Worm (Caenorhabditis elegans): ENCODE measurements around the gene F53F8.6.

DNA sequence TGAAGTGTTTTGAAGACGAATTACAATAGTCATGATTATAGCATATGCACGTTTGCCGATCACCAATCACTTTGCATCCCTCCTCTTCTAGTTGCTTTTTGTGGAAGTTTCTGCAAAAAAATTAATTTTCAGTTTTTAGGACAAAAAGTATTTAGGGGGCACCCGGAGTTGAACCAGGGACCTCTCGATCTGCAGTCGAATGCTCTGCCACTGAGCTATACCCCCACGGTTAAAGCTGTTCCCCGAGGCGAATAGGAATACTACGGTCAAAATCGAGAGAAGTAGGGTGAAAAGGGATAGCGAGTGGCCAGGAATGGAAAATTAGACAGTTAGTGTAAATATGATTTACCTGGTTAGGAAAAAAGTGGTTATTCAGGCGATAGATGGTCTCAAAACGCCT is 10.1 kb upstream of the F53F8.6 start:
- peak; percentile 42; the same call in 1 of the 2 replicates for TF ChIP-seq ref-1 (GFP tag; conservative IDR thresholded peaks at IDR 0.05)
- 0 out of 2 replicates have a peak, but pooled peaks have one; percentile 68 for TF ChIP-seq ztf-23 (GFP tag; IDR thresholded peaks at IDR 0.05)
- TF ChIP-seq T22C8.4 (GFP tag; IDR thresholded peaks at IDR 0.05): peak; percentile 60

Data from whole organism, midembryonic.